Fruit fly (Drosophila melanogaster) whole organism, embryonic: ENCODE measurements around the gene Ir7g.

ENCODE experiments used
- Awh ChIP-seq: fragments of 200-800 bp; sonication (Bioruptor generic); IDR thresholded peaks from 2 replicates; pipeline ENCODE4, ENCODE4 v1.3.6; 2022; ENCODE audit warnings: missing biosample characterization, missing genetic modification characterization
- CG10267 ChIP-seq: fragments of 200-800 bp; sonication (Bioruptor generic); optimal IDR thresholded peaks from 2 replicates; lab custom pipeline; 2018; ENCODE audit warnings: missing biosample characterization, mild to moderate bottlenecking, missing genetic modification characterization, moderate library complexity
- CG10979 ChIP-seq: fragments of 200-800 bp; sonication (Bioruptor generic); optimal IDR thresholded peaks from 2 replicates; lab custom pipeline; 2018; ENCODE audit warnings: missing biosample characterization, mild to moderate bottlenecking, missing genetic modification characterization, moderate library complexity
- CG11696 ChIP-seq: fragments of 200-800 bp; sonication (Bioruptor generic); IDR thresholded peaks from 2 replicates; pipeline ENCODE4 v1.3.6; 2022; ENCODE audit warnings: missing biosample characterization, missing genetic modification characterization
- CG11723 ChIP-seq: fragments of 200-800 bp; sonication (Bioruptor generic); optimal IDR thresholded peaks from 2 replicates; lab custom pipeline; 2017; ENCODE audit warnings: missing biosample characterization, mild to moderate bottlenecking, missing genetic modification characterization
- CG1233 ChIP-seq: fragments of 200-800 bp; sonication (Bioruptor generic); optimal IDR thresholded peaks from 4 replicates; lab custom pipeline; 2018; ENCODE audit warnings: missing biosample characterization, mild to moderate bottlenecking, missing genetic modification characterization
- CG13123 ChIP-seq: fragments of 200-800 bp; sonication (Bioruptor generic); optimal IDR thresholded peaks from 2 replicates; lab custom pipeline; 2016; ENCODE audit warnings: missing biosample characterization, missing genetic modification characterization
- CG14860 ChIP-seq: fragments of 200-800 bp; sonication (Bioruptor generic); IDR thresholded peaks from 3 replicates; pipeline ENCODE4 v1.3.6; 2022; ENCODE audit warnings: missing biosample characterization, missing genetic modification characterization; ENCODE audit not compliant: partially characterized antibody
- CG14965 ChIP-seq: fragments of 200-800 bp; sonication (Bioruptor generic); optimal IDR thresholded peaks from 2 replicates; lab custom pipeline; 2016; ENCODE audit warnings: missing biosample characterization, missing genetic modification characterization, borderline replicate concordance
- CG17385 ChIP-seq: fragments of 200-800 bp; sonication (Bioruptor generic); optimal IDR thresholded peaks from 3 replicates; lab custom pipeline; 2018; ENCODE audit warnings: missing biosample characterization, mild to moderate bottlenecking, missing genetic modification characterization
- CG2129 ChIP-seq: fragments of 200-800 bp; sonication (Bioruptor generic); IDR thresholded peaks from 2 replicates; pipeline ENCODE4 v1.3.6; 2022; ENCODE audit warnings: missing biosample characterization, missing genetic modification characterization; ENCODE audit not compliant: partially characterized antibody
- CG2202 ChIP-seq: fragments of 200-800 bp; sonication (Bioruptor generic); optimal IDR thresholded peaks from 2 replicates; lab custom pipeline; 2018; ENCODE audit warnings: missing biosample characterization, mild to moderate bottlenecking, missing genetic modification characterization
- CG2875 ChIP-seq: fragments of 200-800 bp; sonication (Bioruptor generic); optimal IDR thresholded peaks from 2 replicates; lab custom pipeline; 2017; ENCODE audit warnings: missing biosample characterization, mild to moderate bottlenecking, missing genetic modification characterization, missing genetic modification reagents
- CG30020 ChIP-seq: fragments of 200-800 bp; optimal IDR thresholded peaks from 2 replicates; lab custom pipeline; 2019; ENCODE audit warnings: missing biosample characterization, mild to moderate bottlenecking, missing genetic modification characterization, moderate library complexity
- CG31441 ChIP-seq: fragments of 200-800 bp; sonication (Bioruptor generic); IDR thresholded peaks from 2 replicates; pipeline ENCODE4 v1.3.6; 2022; ENCODE audit warnings: missing biosample characterization, missing genetic modification characterization
- CG3407 ChIP-seq: fragments of 200-800 bp; sonication (Bioruptor generic); optimal IDR thresholded peaks from 2 replicates; lab custom pipeline; 2018; ENCODE audit warnings: missing biosample characterization, mild to moderate bottlenecking, missing genetic modification characterization
- CG34224 ChIP-seq: fragments of 200-800 bp; sonication (Bioruptor generic); IDR thresholded peaks from 3 replicates; pipeline ENCODE4 v1.3.6; 2022; ENCODE audit warnings: missing biosample characterization, missing genetic modification characterization; ENCODE audit not compliant: partially characterized antibody
- CG6791 ChIP-seq: fragments of 200-800 bp; sonication (Bioruptor generic); IDR thresholded peaks from 3 replicates; pipeline ENCODE4 v1.3.6; 2022; ENCODE audit warnings: missing biosample characterization, missing genetic modification characterization; ENCODE audit not compliant: partially characterized antibody
- CG8478 ChIP-seq: fragments of >200 bp; optimal IDR thresholded peaks from 2 replicates; lab custom pipeline; 2018
- CG9609 ChIP-seq: fragments of 200-800 bp; sonication (Bioruptor generic); optimal IDR thresholded peaks from 3 replicates; lab custom pipeline; 2016; ENCODE audit warnings: missing biosample characterization, missing genetic modification characterization
- CG9727 ChIP-seq: fragments of 200-800 bp; sonication (Bioruptor generic); optimal IDR thresholded peaks from 3 replicates; lab custom pipeline; 2017; ENCODE audit warnings: missing biosample characterization, mild to moderate bottlenecking, missing genetic modification characterization
- CG9797 ChIP-seq: fragments of 200-800 bp; sonication (Bioruptor generic); optimal IDR thresholded peaks from 3 replicates; lab custom pipeline; 2018; ENCODE audit warnings: missing biosample characterization, mild to moderate bottlenecking, missing genetic modification characterization
- D19A ChIP-seq: fragments of 200-800 bp; optimal IDR thresholded peaks from 3 replicates; lab custom pipeline; 2019; ENCODE audit warnings: missing biosample characterization, mild to moderate bottlenecking, missing genetic modification characterization, moderate library complexity
- D19B ChIP-seq: fragments of 200-800 bp; sonication (Bioruptor generic); optimal IDR thresholded peaks from 2 replicates; lab custom pipeline; 2017; ENCODE audit warnings: missing biosample characterization, mild to moderate bottlenecking, missing genetic modification characterization
- Dp ChIP-seq: fragments of 200-800 bp; sonication (Bioruptor generic); optimal IDR thresholded peaks from 2 replicates; lab custom pipeline; 2018; ENCODE audit warnings: missing biosample characterization, mild to moderate bottlenecking, missing genetic modification characterization, moderate library complexity
- Fer2 ChIP-seq: fragments of 200-800 bp; sonication (Bioruptor generic); optimal IDR thresholded peaks from 2 replicates; lab custom pipeline; 2018; ENCODE audit warnings: missing biosample characterization, mild to moderate bottlenecking, missing genetic modification characterization, moderate library complexity
- Hmx ChIP-seq: fragments of 200-800 bp; sonication (Bioruptor generic); optimal IDR thresholded peaks from 2 replicates; lab custom pipeline; 2016; ENCODE audit warnings: missing biosample characterization, missing genetic modification characterization
- Max ChIP-seq: fragments of 200-800 bp; sonication (Bioruptor generic); optimal IDR thresholded peaks from 2 replicates; lab custom pipeline; 2016; ENCODE audit warnings: missing biosample characterization, mild to moderate bottlenecking, missing genetic modification characterization
- Meics ChIP-seq: fragments of 200-800 bp; sonication (Bioruptor generic); optimal IDR thresholded peaks from 2 replicates; lab custom pipeline; 2017; ENCODE audit warnings: missing biosample characterization, mild to moderate bottlenecking, missing genetic modification characterization
- Mes4 ChIP-seq: fragments of 200-800 bp; sonication (Bioruptor generic); optimal IDR thresholded peaks from 2 replicates; lab custom pipeline; 2016; ENCODE audit warnings: missing biosample characterization, missing genetic modification characterization
- NFAT ChIP-seq: fragments of 200-800 bp; sonication (Bioruptor generic); IDR thresholded peaks from 2 replicates; pipeline ENCODE4 v1.3.6; 2022; ENCODE audit warnings: missing biosample characterization, missing genetic modification characterization
- NfI ChIP-seq: fragments of 200-800 bp; sonication (Bioruptor generic); optimal IDR thresholded peaks from 3 replicates; lab custom pipeline; 2018; ENCODE audit warnings: missing biosample characterization, mild to moderate bottlenecking, missing genetic modification characterization, moderate library complexity
- Ravus ChIP-seq: fragments of 200-800 bp; sonication (Bioruptor generic); IDR thresholded peaks from 2 replicates; pipeline ENCODE4 v1.3.6; 2022; ENCODE audit warnings: missing biosample characterization, missing genetic modification characterization
- Sox100B ChIP-seq: fragments of 200-800 bp; sonication (Bioruptor generic); optimal IDR thresholded peaks from 3 replicates; lab custom pipeline; 2018; ENCODE audit warnings: missing biosample characterization, mild to moderate bottlenecking, missing genetic modification characterization
- bsh ChIP-seq, 2 experiments: fragments of 200-800 bp; sonication (Bioruptor generic); optimal IDR thresholded peaks; 2 replicates each; lab custom pipeline; 2017 to 2018; ENCODE audit warnings: mild to moderate bottlenecking in 2 of 2, missing biosample characterization in 2 of 2, missing genetic modification characterization in 2 of 2, moderate library complexity in 1 of 2
- cg ChIP-seq: fragments of 200-800 bp; sonication (Bioruptor generic); optimal IDR thresholded peaks from 3 replicates; lab custom pipeline; 2019; ENCODE audit warnings: missing biosample characterization, mild to moderate bottlenecking, missing genetic modification characterization, moderate library complexity
- danr ChIP-seq: fragments of 200-800 bp; sonication (Bioruptor generic); IDR thresholded peaks from 2 replicates; pipeline ENCODE4 v1.3.6; 2022; ENCODE audit warnings: missing biosample characterization, missing genetic modification characterization
- fd96Cb ChIP-seq: fragments of 200-800 bp; sonication (Bioruptor generic); optimal IDR thresholded peaks from 2 replicates; lab custom pipeline; 2018; ENCODE audit warnings: missing biosample characterization, mild to moderate bottlenecking, missing genetic modification characterization, moderate library complexity
- inv ChIP-seq: fragments of 200-800 bp; sonication (Bioruptor generic); IDR thresholded peaks from 2 replicates; pipeline ENCODE4 v1.3.6; 2022; ENCODE audit warnings: missing biosample characterization, missing genetic modification characterization; ENCODE audit not compliant: partially characterized antibody
- lab ChIP-seq: fragments of 200-800 bp; sonication (Bioruptor generic); optimal IDR thresholded peaks from 3 replicates; lab custom pipeline; 2017; ENCODE audit warnings: missing biosample characterization, missing genetic modification characterization, mild to moderate bottlenecking, moderate library complexity, missing genetic modification reagents
- lilli ChIP-seq: fragments of 200-800 bp; sonication (Bioruptor generic); optimal IDR thresholded peaks from 3 replicates; lab custom pipeline; 2016; ENCODE audit warnings: missing biosample characterization, missing genetic modification characterization
- luna ChIP-seq: fragments of 200-800 bp; sonication (Bioruptor generic); optimal IDR thresholded peaks from 2 replicates; lab custom pipeline; 2016; ENCODE audit warnings: missing biosample characterization, missing genetic modification characterization
- pan ChIP-seq, 4 experiments: fragments of >200 bp in 3 of 4; fragments of 200-800 bp in 1 of 4; sonication (Bioruptor generic) in 1 of 4; optimal IDR thresholded peaks in 3 of 4; IDR thresholded peaks in 1 of 4; 2 replicates each; pipeline versions ENCODE4 v1.3.6 to Lab custom; 2017 to 2022; ENCODE audit warnings: missing biosample characterization in 2 of 4, missing genetic modification characterization in 2 of 4, mixed read lengths in 1 of 4
- pum ChIP-seq: fragments of 200-800 bp; sonication (Bioruptor generic); optimal IDR thresholded peaks from 2 replicates; lab custom pipeline; 2016; ENCODE audit warnings: missing biosample characterization, missing genetic modification characterization
- row ChIP-seq: fragments of 200-800 bp; sonication (Bioruptor generic); IDR thresholded peaks from 3 replicates; pipeline ENCODE4 v1.3.6; 2022; ENCODE audit warnings: missing biosample characterization, missing genetic modification characterization
- run ChIP-seq: fragments of 200-800 bp; sonication (Bioruptor generic); optimal IDR thresholded peaks from 3 replicates; lab custom pipeline; 2018; ENCODE audit warnings: missing biosample characterization, mild to moderate bottlenecking, missing genetic modification characterization
- shn ChIP-seq: fragments of 200-800 bp; sonication (Bioruptor generic); optimal IDR thresholded peaks from 3 replicates; lab custom pipeline; 2016; ENCODE audit warnings: missing biosample characterization, missing genetic modification characterization
- trem ChIP-seq: fragments of 200-800 bp; optimal IDR thresholded peaks from 3 replicates; lab custom pipeline; 2019; ENCODE audit warnings: missing biosample characterization, mild to moderate bottlenecking, missing genetic modification characterization, moderate library complexity
- tx ChIP-seq: fragments of 200-800 bp; sonication (Bioruptor generic); optimal IDR thresholded peaks from 2 replicates; lab custom pipeline; 2016; ENCODE audit warnings: missing biosample characterization, missing genetic modification characterization
- zf30C ChIP-seq: fragments of 200-800 bp; sonication (Bioruptor generic); optimal IDR thresholded peaks from 3 replicates; lab custom pipeline; 2018; ENCODE audit warnings: missing biosample characterization, mild to moderate bottlenecking, missing genetic modification characterization

The Ir7g gene

DNA sequence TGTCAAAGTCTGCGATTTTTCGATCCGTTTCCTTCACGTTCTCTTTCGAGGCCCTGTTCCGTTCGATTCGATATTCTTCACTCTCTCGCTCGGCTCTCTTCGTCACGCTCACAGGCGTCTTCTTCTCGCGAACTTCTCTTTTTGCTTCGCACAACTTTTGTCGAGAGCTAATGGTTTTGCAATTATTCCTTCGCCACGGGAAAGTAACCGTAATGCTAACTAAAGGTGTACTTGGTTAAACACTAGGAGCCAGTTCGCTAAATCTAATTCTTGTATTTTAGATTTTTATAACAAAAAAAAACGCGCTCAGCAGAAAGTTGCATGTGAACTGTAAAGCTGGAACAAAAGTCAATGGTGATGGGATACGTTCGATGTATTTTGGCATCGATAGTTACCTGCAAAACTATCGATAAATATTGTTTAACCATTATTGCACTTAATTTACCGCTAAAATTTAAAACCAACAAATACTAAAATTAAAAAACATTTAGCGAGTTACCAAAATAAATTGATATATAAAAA lies 46.6 kb downstream of the Ir7g start, which contains the start of gene mahe (continued):
- no peak for TF ChIP-seq Ravus (GFP tag; lab: Robert Waterston, UW)
- TF ChIP-seq NfI (GFP tag; lab: Kevin White, UChicago) = no peak
- TF ChIP-seq lab (GFP tag; lab: Kevin White, UChicago) = no peak
- no peak for TF ChIP-seq luna (GFP tag; lab: Kevin White, UChicago)
- no peak for TF ChIP-seq fd96Cb (tag; lab: Kevin White, UChicago)
- no peak for TF ChIP-seq cg (GFP tag; lab: Kevin White, UChicago)
- no peak for TF ChIP-seq bsh (GFP tag; optimal IDR thresholded peaks at IDR 0.05; lab: Kevin White, UChicago)
- TF ChIP-seq pan (optimal IDR thresholded peaks at IDR 0.05; lab: Kevin White, UChicago) = no peak
- no peak for TF ChIP-seq pan (GFP tag; optimal IDR thresholded peaks at IDR 0.05 in 1 of 2, IDR thresholded peaks at IDR 0.05 in 1 of 2)
- peak; percentile 72 for TF ChIP-seq CG14860 (GFP tag; lab: Robert Waterston, UW)
- TF ChIP-seq row (GFP tag; lab: Robert Waterston, UW) = peak; percentile 32; the same call in 1 of the 3 replicates
- peak; percentile 85 for TF ChIP-seq CG34224 (GFP tag; lab: Robert Waterston, UW)
- TF ChIP-seq CG9727 (GFP tag; lab: Kevin White, UChicago) = no peak
- peak; percentile 74 for TF ChIP-seq inv
- TF ChIP-seq pum (GFP tag; lab: Kevin White, UChicago) = no peak
- no peak for TF ChIP-seq Awh (GFP tag; lab: Robert Waterston, UW)
- peak; percentile 91 for TF ChIP-seq CG6791 (GFP tag; lab: Robert Waterston, UW)
- no peak for TF ChIP-seq CG13123
- TF ChIP-seq D19A = no peak
- TF ChIP-seq CG2202 = no peak
- no peak for TF ChIP-seq CG9797 (GFP tag; lab: Kevin White, UChicago)
- TF ChIP-seq Fer2 = no peak
- no peak for TF ChIP-seq D19B (GFP tag; lab: Kevin White, UChicago)
- TF ChIP-seq trem (tag; lab: Kevin White, UChicago) = no peak
- no peak for TF ChIP-seq zf30C
- TF ChIP-seq danr (GFP tag; lab: Robert Waterston, UW) = no peak
- TF ChIP-seq CG9609 (GFP tag; lab: Kevin White, UChicago) = no peak
- peak; percentile 49 for TF ChIP-seq CG17385
- no peak for TF ChIP-seq Sox100B
- TF ChIP-seq Meics = no peak
- TF ChIP-seq CG14965 (GFP tag; lab: Kevin White, UChicago) = no peak
- no peak for TF ChIP-seq Max (GFP tag; lab: Kevin White, UChicago)
- no peak for TF ChIP-seq CG8478
- TF ChIP-seq CG1233 (GFP tag; lab: Kevin White, UChicago) = peak; percentile 60
- no peak for TF ChIP-seq CG31441 (GFP tag; lab: Robert Waterston, UW)
- no peak for TF ChIP-seq CG10979 (tag; lab: Kevin White, UChicago)
- TF ChIP-seq CG11723 (GFP tag; lab: Kevin White, UChicago) = no peak
- no peak for TF ChIP-seq CG3407
- TF ChIP-seq NFAT (GFP tag; lab: Robert Waterston, UW) = no peak
- peak; percentile 77 for TF ChIP-seq CG2129
- peak; percentile 80 for TF ChIP-seq Dp
- no peak for TF ChIP-seq shn (GFP tag; lab: Kevin White, UChicago)
- TF ChIP-seq CG11696 (GFP tag; lab: Robert Waterston, UW) = no peak
- no peak for TF ChIP-seq Hmx
- no peak for TF ChIP-seq CG30020 (tag; lab: Kevin White, UChicago)
- no peak for TF ChIP-seq tx (GFP tag; lab: Kevin White, UChicago)
- no peak for TF ChIP-seq lilli
- no peak for TF ChIP-seq Mes4
- peak; percentile 29 for TF ChIP-seq CG10267 (tag; lab: Kevin White, UChicago)
- no peak for TF ChIP-seq run
- TF ChIP-seq CG2875 (GFP tag; lab: Kevin White, UChicago) = no peak
